Worm (Caenorhabditis elegans) whole organism, L4 larva: Measurements from ENCODE around the gene Y102E9.5.

ENCODE experiments used
- F49E8.2 ChIP-seq: sonication (generic microtip); optimal IDR thresholded peaks from 2 replicates; lab custom pipeline; 2016; ENCODE audit warnings: missing compliant biosample characterization, mild to moderate bottlenecking, missing genetic modification characterization, borderline replicate concordance
- egl-27 ChIP-seq: sonication (generic microtip); optimal IDR thresholded peaks from 3 replicates; lab custom pipeline; 2017; ENCODE audit warnings: missing biosample characterization, missing genetic modification reagents, missing genetic modification characterization
- fos-1 ChIP-seq: fragments of 150-350 bp; optimal IDR thresholded peaks from 2 replicates; lab custom pipeline; 2014; ENCODE audit warnings: missing biosample characterization, missing genetic modification characterization
- hmg-1.1 ChIP-seq: fragments of 200-800 bp; sonication (Bioruptor generic); IDR thresholded peaks from 2 replicates; pipeline ENCODE4 v1.3.6; 2022; ENCODE audit warnings: missing genetic modification reagents, missing genetic modification characterization, missing compliant biosample characterization
- mxl-3 ChIP-seq: fragments of 200-800 bp; sonication (Bioruptor generic); optimal IDR thresholded peaks from 2 replicates; lab custom pipeline; 2018; ENCODE audit warnings: mild to moderate bottlenecking, missing genetic modification characterization, missing compliant biosample characterization
- pha-4 ChIP-seq, 2 experiments: fragments of 150-350 bp in 1 of 2; fragments of 200-800 bp in 1 of 2; sonication (Bioruptor generic) in 1 of 2; IDR thresholded peaks in 1 of 2; optimal IDR thresholded peaks in 1 of 2; 2 replicates each; pipeline versions ENCODE4 v1.3.6 to Lab custom; 2014 to 2022; ENCODE audit warnings: missing genetic modification characterization in 2 of 2, missing genetic modification reagents in 2 of 2, missing biosample characterization in 1 of 2, missing compliant biosample characterization in 1 of 2
- snpc-4 ChIP-seq: fragments of 150-350 bp; optimal IDR thresholded peaks from 2 replicates; lab custom pipeline; 2014; ENCODE audit warnings: missing biosample characterization, missing genetic modification characterization

- TF ChIP-seq snpc-4 (no peak), fos-1 (tag; lab: Kevin White, UChicago) (no peak), hmg-1.1 (GFP tag; lab: Robert Waterston, UW) (no peak), F49E8.2 (tag; lab: Kevin White, UChicago) (no peak), pha-4 (GFP tag; IDR thresholded peaks at IDR 0.05; lab: Robert Waterston, UW) (no peak), pha-4 (tag; optimal IDR thresholded peaks at IDR 0.05; lab: Kevin White, UChicago) (no peak), mxl-3 (GFP tag; lab: Kevin White, UChicago) (no peak), egl-27 (no peak)
Measured at ce11 chrIII:6736566-6736965, 6.5 kb upstream of the Y102E9.5 start, which contains the start of gene Y102E9.6.
